Worm (Caenorhabditis elegans): ENCODE results near the gene ins-17.

Gene ins-17

ce11 chrIII:4476806-4477205, 566 bp downstream of the ins-17 start:
- TF ChIP-seq mdl-1 (tag; optimal IDR thresholded peaks at IDR 0.05) (no peak), unc-39 (tag; optimal IDR thresholded peaks at IDR 0.05) (no peak), lin-11 (tag; optimal IDR thresholded peaks at IDR 0.05) (no peak), gmeb-1 (tag; optimal IDR thresholded peaks at IDR 0.05) (no peak), nhr-12 (tag; optimal IDR thresholded peaks at IDR 0.05) (no peak), unc-62 (GFP tag; optimal IDR thresholded peaks at IDR 0.05) (no peak)

- TF ChIP-seq fos-1 (tag; optimal IDR thresholded peaks at IDR 0.05) (no peak), ama-1 (optimal IDR thresholded peaks at IDR 0.05) (no peak), blmp-1 (tag; optimal IDR thresholded peaks at IDR 0.05; ENCODE audit: insufficient read depth) (no peak), nhr-77 (tag; optimal IDR thresholded peaks at IDR 0.05) (no peak), sma-9 (GFP tag; optimal IDR thresholded peaks at IDR 0.05) (no peak), sma-9 (tag; optimal IDR thresholded peaks at IDR 0.05) (no peak), mab-5 (tag; optimal IDR thresholded peaks at IDR 0.05) (no peak), elt-3 (tag; optimal IDR thresholded peaks at IDR 0.05) (no peak), alr-1 (tag; optimal IDR thresholded peaks at IDR 0.05) (no peak), lin-11 (tag; optimal IDR thresholded peaks at IDR 0.05) (no peak), C34F6.9 (tag; optimal IDR thresholded peaks at IDR 0.05) (no peak), R02D3.7 (tag; optimal IDR thresholded peaks at IDR 0.05) (no peak), nhr-12 (tag; optimal IDR thresholded peaks at IDR 0.05) (no peak), unc-39 (tag; optimal IDR thresholded peaks at IDR 0.05) (no peak), aly-2 (tag; optimal IDR thresholded peaks at IDR 0.05) (no peak), dmd-4 (tag; optimal IDR thresholded peaks at IDR 0.05) (no peak)
Measured at ce11 chrIII:4476313-4476712, 1.1 kb downstream of the ins-17 start.

- TF ChIP-seq unc-39 (tag; optimal IDR thresholded peaks at IDR 0.05) (no peak), dmd-4 (tag; optimal IDR thresholded peaks at IDR 0.05) (peak; percentile 63), nhr-11 (tag; optimal IDR thresholded peaks at IDR 0.05) (no peak), ztf-1 (GFP tag; conservative IDR thresholded peaks at IDR 0.05) (no peak), skn-1 (tag; optimal IDR thresholded peaks at IDR 0.05) (peak; percentile 92), Y55F3AM.14 (GFP tag; optimal IDR thresholded peaks at IDR 0.05) (peak; percentile 97), elt-1 (tag; optimal IDR thresholded peaks at IDR 0.05) (no peak), lsy-2 (tag; optimal IDR thresholded peaks at IDR 0.05) (peak; percentile 100), nhr-23 (tag; optimal IDR thresholded peaks at IDR 0.05) (no peak), alr-1 (tag; optimal IDR thresholded peaks at IDR 0.05) (no peak), sem-4 (tag; optimal IDR thresholded peaks at IDR 0.05) (peak; percentile 100), egl-27 (tag; optimal IDR thresholded peaks at IDR 0.05) (peak; percentile 97), nhr-129 (tag; optimal IDR thresholded peaks at IDR 0.05) (peak; percentile 99), nhr-10 (tag; optimal IDR thresholded peaks at IDR 0.05) (peak; percentile 90), blmp-1 (tag; optimal IDR thresholded peaks at IDR 0.05; ENCODE audit: insufficient read depth) (peak; percentile 95), F13H6.1 (tag; optimal IDR thresholded peaks at IDR 0.05) (peak; percentile 99), lin-13 (GFP tag; optimal IDR thresholded peaks at IDR 0.05) (peak; percentile 98), gmeb-1 (tag; optimal IDR thresholded peaks at IDR 0.05) (peak; percentile 96), lin-39 (tag; optimal IDR thresholded peaks at IDR 0.05) (peak; percentile 80), C34F6.9 (tag; optimal IDR thresholded peaks at IDR 0.05) (peak; percentile 100), nhr-21 (tag; optimal IDR thresholded peaks at IDR 0.05) (peak; percentile 99), ztf-4 (tag; optimal IDR thresholded peaks at IDR 0.05) (peak; percentile 99), ceh-82 (tag; optimal IDR thresholded peaks at IDR 0.05) (peak; percentile 94), nhr-25 (tag; optimal IDR thresholded peaks at IDR 0.05) (peak; percentile 99), nhr-12 (tag; optimal IDR thresholded peaks at IDR 0.05) (peak; percentile 77), sma-9 (GFP tag; optimal IDR thresholded peaks at IDR 0.05) (peak; percentile 99), sma-9 (tag; optimal IDR thresholded peaks at IDR 0.05) (no peak), crh-2 (tag; optimal IDR thresholded peaks at IDR 0.05) (peak; percentile 99), lin-11 (tag; optimal IDR thresholded peaks at IDR 0.05) (peak; percentile 98), snpc-4 (tag; optimal IDR thresholded peaks at IDR 0.05) (peak; percentile 92), ZK546.5 (tag; optimal IDR thresholded peaks at IDR 0.05) (peak; percentile 84), unc-62 (GFP tag; optimal IDR thresholded peaks at IDR 0.05) (peak; percentile 80), unc-55 (GFP tag; optimal IDR thresholded peaks at IDR 0.05) (peak; percentile 99), nhr-6 (tag; optimal IDR thresholded peaks at IDR 0.05) (peak; percentile 99), nhr-237 (tag; optimal IDR thresholded peaks at IDR 0.05) (peak; percentile 89), ztf-11 (tag; optimal IDR thresholded peaks at IDR 0.05) (peak; percentile 61), R02D3.7 (tag; optimal IDR thresholded peaks at IDR 0.05) (peak; percentile 81), aly-2 (tag; optimal IDR thresholded peaks at IDR 0.05) (peak; percentile 89), mbf-1 (tag; optimal IDR thresholded peaks at IDR 0.05) (peak; percentile 53), nhr-77 (tag; optimal IDR thresholded peaks at IDR 0.05) (peak; percentile 92), elt-3 (tag; optimal IDR thresholded peaks at IDR 0.05) (no peak), mab-5 (tag; optimal IDR thresholded peaks at IDR 0.05) (peak; percentile 97), zag-1 (tag; optimal IDR thresholded peaks at IDR 0.05) (peak; percentile 96), ceh-16 (tag; optimal IDR thresholded peaks at IDR 0.05) (peak; percentile 95), mdl-1 (tag; optimal IDR thresholded peaks at IDR 0.05) (peak; percentile 93 to 95), fos-1 (tag; optimal IDR thresholded peaks at IDR 0.05) (peak; percentile 99)
Measured at ce11 chrIII:4475428-4475968, 1.9 kb downstream of the ins-17 start, which contains the start of gene rps-1. Gene rps-1, plus strand, starts transcription at chrIII:4475918.
